Worm (Caenorhabditis elegans) whole organism, L4 larva: ENCODE measurements around the gene Y51B9A.9.
"Not testable (repeated sequence)": the region's sequence is repeated elsewhere in the genome, so short reads cannot be mapped to it uniquely, and the experiment has no call there.

Experiments
- D1046.2 ChIP-seq: fragments of 200-800 bp; sonication (Bioruptor generic); IDR thresholded peaks from 2 replicates; pipeline ENCODE4 v1.3.6; 2022; ENCODE audit warnings: missing genetic modification characterization, missing compliant biosample characterization
- Y5F2A.4 ChIP-seq: fragments of 200-800 bp; sonication (Bioruptor generic); optimal IDR thresholded peaks from 2 replicates; lab custom pipeline; 2018; ENCODE audit warnings: mild to moderate bottlenecking, missing genetic modification characterization, missing compliant biosample characterization
- ZK337.2 ChIP-seq: fragments of 200-800 bp; sonication (Bioruptor generic); IDR thresholded peaks from 2 replicates; pipeline ENCODE4 v1.3.6; 2022; ENCODE audit warnings: missing genetic modification reagents, missing genetic modification characterization, missing compliant biosample characterization
- aha-1 ChIP-seq: fragments of 150-350 bp; peaks from one replicate; lab custom pipeline; 2014; ENCODE audit warnings: missing biosample characterization, missing genetic modification characterization
- ama-1 ChIP-seq: fragments of 150-350 bp; optimal IDR thresholded peaks from 2 replicates; lab custom pipeline; 2014; ENCODE audit warnings: inconsistent platforms, mixed read lengths
- arid-1 ChIP-seq: fragments of 200-800 bp; sonication (Bioruptor generic); conservative IDR thresholded peaks from 2 replicates; pipeline ENCODE4 v1.3.6; 2022; ENCODE audit warnings: missing genetic modification reagents, missing genetic modification characterization, missing compliant biosample characterization
- attf-4 ChIP-seq: sonication (generic microtip); optimal IDR thresholded peaks from 3 replicates; lab custom pipeline; 2017; ENCODE audit warnings: missing biosample characterization, missing genetic modification characterization
- ceh-20 ChIP-seq: fragments of 200-800 bp; sonication (Bioruptor generic); IDR thresholded peaks from 2 replicates; pipeline ENCODE4 v1.3.6; 2022; ENCODE audit warnings: missing genetic modification reagents, missing genetic modification characterization, missing compliant biosample characterization
- ces-1 ChIP-seq: fragments of 150-350 bp; sonication (generic microtip); optimal IDR thresholded peaks from 4 replicates; lab custom pipeline; 2014; ENCODE audit warnings: missing biosample characterization, missing genetic modification reagents, missing genetic modification characterization
- cey-2 ChIP-seq: sonication (generic microtip); optimal IDR thresholded peaks from 3 replicates; lab custom pipeline; 2017; ENCODE audit warnings: missing genetic modification characterization, mild to moderate bottlenecking, missing compliant biosample characterization, antibody characterized with exemption, borderline replicate concordance; ENCODE audit not compliant: insufficient read depth
- dmd-9 ChIP-seq: fragments of 200-800 bp; sonication (Bioruptor generic); IDR thresholded peaks from 2 replicates; pipeline ENCODE4 v1.3.6; 2022; ENCODE audit warnings: missing genetic modification reagents, missing genetic modification characterization, missing compliant biosample characterization
- egl-43 ChIP-seq: fragments of 200-800 bp; sonication (Bioruptor generic); IDR thresholded peaks from 2 replicates; pipeline ENCODE4 v1.3.6; 2022; ENCODE audit warnings: missing genetic modification reagents, missing genetic modification characterization, missing compliant biosample characterization
- gei-8 ChIP-seq: fragments of 200-800 bp; sonication (Bioruptor generic); optimal IDR thresholded peaks from 2 replicates; lab custom pipeline; 2018; ENCODE audit warnings: mild to moderate bottlenecking, missing genetic modification characterization, missing compliant biosample characterization
- hif-1 ChIP-seq, 2 experiments: sonication (generic microtip); optimal IDR thresholded peaks; 2 replicates each; lab custom pipeline; 2016 to 2017; ENCODE audit warnings: missing compliant biosample characterization in 2 of 2, missing genetic modification characterization in 2 of 2, missing genetic modification reagents in 2 of 2, missing genotype in 2 of 2, mild to moderate bottlenecking in 1 of 2
- hlh-11 ChIP-seq: fragments of 200-800 bp; sonication (Bioruptor generic); optimal IDR thresholded peaks from 2 replicates; lab custom pipeline; 2018; ENCODE audit warnings: mild to moderate bottlenecking, missing genetic modification characterization, missing compliant biosample characterization
- hmg-1.1 ChIP-seq: fragments of 200-800 bp; sonication (Bioruptor generic); IDR thresholded peaks from 2 replicates; pipeline ENCODE4 v1.3.6; 2022; ENCODE audit warnings: missing genetic modification reagents, missing genetic modification characterization, missing compliant biosample characterization
- lin-13 ChIP-seq: fragments of 150-350 bp; optimal IDR thresholded peaks from 2 replicates; lab custom pipeline; 2014; ENCODE audit warnings: missing biosample characterization, missing genetic modification reagents, missing genetic modification characterization
- lin-38 ChIP-seq: fragments of 200-800 bp; sonication (Bioruptor generic); IDR thresholded peaks from 2 replicates; pipeline ENCODE4 v1.3.6; 2022; ENCODE audit warnings: missing genetic modification reagents, missing genetic modification characterization, missing compliant biosample characterization
- lin-39 ChIP-seq: fragments of 150-350 bp; optimal IDR thresholded peaks from 2 replicates; lab custom pipeline; 2014; ENCODE audit warnings: missing biosample characterization, missing genetic modification reagents, missing genetic modification characterization
- mes-2 ChIP-seq: sonication (generic microtip); optimal IDR thresholded peaks from 2 replicates; lab custom pipeline; 2016; ENCODE audit warnings: missing genotype, mild to moderate bottlenecking, missing genetic modification characterization, missing compliant biosample characterization; ENCODE audit not compliant: poor library complexity, severe bottlenecking
- mxl-3 ChIP-seq: fragments of 200-800 bp; sonication (Bioruptor generic); optimal IDR thresholded peaks from 2 replicates; lab custom pipeline; 2018; ENCODE audit warnings: mild to moderate bottlenecking, missing genetic modification characterization, missing compliant biosample characterization
- nhr-102 ChIP-seq: sonication (generic microtip); optimal IDR thresholded peaks from 2 replicates; lab custom pipeline; 2016; ENCODE audit warnings: mild to moderate bottlenecking, missing genetic modification characterization, moderate library complexity, missing compliant biosample characterization
- nhr-111 ChIP-seq: fragments of 200-800 bp; sonication (Bioruptor generic); optimal IDR thresholded peaks from 2 replicates; lab custom pipeline; 2018; ENCODE audit warnings: mild to moderate bottlenecking, missing genetic modification characterization, missing compliant biosample characterization
- nhr-42 ChIP-seq: fragments of 200-800 bp; sonication (Bioruptor generic); IDR thresholded peaks from 2 replicates; pipeline ENCODE4 v1.3.6; 2022; ENCODE audit warnings: missing genetic modification characterization, missing compliant biosample characterization
- nhr-76 ChIP-seq: fragments of 150-350 bp; optimal IDR thresholded peaks from 2 replicates; lab custom pipeline; 2014; ENCODE audit warnings: missing biosample characterization, missing genetic modification characterization
- nhr-77 ChIP-seq: fragments of 150-350 bp; optimal IDR thresholded peaks from 2 replicates; lab custom pipeline; 2014; ENCODE audit warnings: missing biosample characterization, missing genetic modification characterization
- pha-4 ChIP-seq, 2 experiments: fragments of 150-350 bp in 1 of 2; fragments of 200-800 bp in 1 of 2; sonication (Bioruptor generic) in 1 of 2; IDR thresholded peaks in 1 of 2; optimal IDR thresholded peaks in 1 of 2; 2 replicates each; pipeline versions ENCODE4 v1.3.6 to Lab custom; 2014 to 2022; ENCODE audit warnings: missing genetic modification characterization in 2 of 2, missing genetic modification reagents in 2 of 2, missing biosample characterization in 1 of 2, missing compliant biosample characterization in 1 of 2
- saeg-2 ChIP-seq: fragments of 200-800 bp; sonication (Bioruptor generic); IDR thresholded peaks from 2 replicates; pipeline ENCODE4 v1.3.6; 2022; ENCODE audit warnings: missing genetic modification reagents, missing genetic modification characterization, missing compliant biosample characterization
- spr-1 ChIP-seq: sonication (generic microtip); optimal IDR thresholded peaks from 2 replicates; lab custom pipeline; 2016; ENCODE audit warnings: mild to moderate bottlenecking, missing genetic modification characterization, missing compliant biosample characterization
- spr-3 ChIP-seq: fragments of 200-800 bp; sonication (Bioruptor generic); optimal IDR thresholded peaks from 2 replicates; lab custom pipeline; 2018; ENCODE audit warnings: mild to moderate bottlenecking, missing genetic modification characterization, missing compliant biosample characterization
- unc-62 ChIP-seq, 3 experiments: fragments of 150-350 bp in 1 of 3; sonication (generic microtip); optimal IDR thresholded peaks in 2 of 3; peaks in 1 of 3; 1 replicate in 1 of 3; 2 replicates in 2 of 3; lab custom pipeline; 2014 to 2017; ENCODE audit warnings: missing biosample characterization in 3 of 3, missing genetic modification characterization in 3 of 3, missing genetic modification reagents in 3 of 3, missing genotype in 1 of 3
- zfp-3 ChIP-seq: fragments of 200-800 bp; sonication (Bioruptor generic); conservative IDR thresholded peaks from 2 replicates; pipeline ENCODE4 v1.3.6; 2022; ENCODE audit warnings: missing genetic modification reagents, missing genetic modification characterization, missing compliant biosample characterization
- zip-11 ChIP-seq: fragments of 200-800 bp; sonication (Bioruptor generic); IDR thresholded peaks from 2 replicates; pipeline ENCODE4 v1.3.6; 2022; ENCODE audit warnings: missing genetic modification characterization, missing compliant biosample characterization

Gene Y51B9A.9

ce11 chrII:9407469-9407868 is 10.1 kb upstream of the Y51B9A.9 start, which contains the start of gene arrd-2:
arrd-2 (plus strand) TSS chrII:9407769.
- no peak for TF ChIP-seq cey-2 (tag; lab: Kevin White, UChicago)
- TF ChIP-seq dmd-9: no peak
- peak in 1 of 2 experiments; percentile 42 for TF ChIP-seq unc-62 (GFP tag; optimal IDR thresholded peaks at IDR 0.05 in 1 of 2; lab: Kevin White, UChicago)
- no peak for TF ChIP-seq unc-62 (tag; optimal IDR thresholded peaks at IDR 0.05; lab: Kevin White, UChicago)
- no peak for TF ChIP-seq pha-4 (GFP tag; IDR thresholded peaks at IDR 0.05; lab: Robert Waterston, UW)
- no peak for TF ChIP-seq pha-4 (tag; optimal IDR thresholded peaks at IDR 0.05; lab: Kevin White, UChicago)

ce11 chrII:9407020-9407419 is 9.6 kb upstream of the Y51B9A.9 start, which contains the start of gene mpz-6:
mpz-6 (minus strand) TSS chrII:9407120.
- TF ChIP-seq zip-11 (GFP tag; lab: Robert Waterston, UW) (no peak), ceh-20 (GFP tag; lab: Robert Waterston, UW) (no peak), mes-2 (tag; lab: Kevin White, UChicago) (no peak), zfp-3 (GFP tag; lab: Robert Waterston, UW) (no peak), ZK337.2 (no peak), nhr-102 (tag; lab: Kevin White, UChicago) (no peak), attf-4 (tag; lab: Kevin White, UChicago) (no peak), lin-13 (GFP tag; lab: Kevin White, UChicago) (no peak), hlh-11 (no peak), nhr-77 (no peak)
- TF ChIP-seq, all 104 proteins: peak for 0

- peak in 1 of 2 experiments; percentile 53 for TF ChIP-seq unc-62 (GFP tag; optimal IDR thresholded peaks at IDR 0.05 in 1 of 2; lab: Kevin White, UChicago)
- TF ChIP-seq unc-62 (tag; optimal IDR thresholded peaks at IDR 0.05; lab: Kevin White, UChicago): not testable (repeated sequence)
Measured at ce11 chrII:9405013-9405412, 7.6 kb upstream of the Y51B9A.9 start.

- TF ChIP-seq hif-1 (tag; optimal IDR thresholded peaks at IDR 0.05; lab: Kevin White, UChicago): no peak
- TF ChIP-seq lin-38 (GFP tag; lab: Robert Waterston, UW): no peak
- TF ChIP-seq D1046.2: no peak
- TF ChIP-seq ama-1 (lab: Kevin White, UChicago): no peak
- no peak for TF ChIP-seq lin-39 (tag; lab: Kevin White, UChicago)
- TF ChIP-seq nhr-76 (tag; lab: Kevin White, UChicago): no peak
- no peak for TF ChIP-seq nhr-111
Measured at ce11 chrII:9403846-9404245, 6.5 kb upstream of the Y51B9A.9 start, which contains the start of gene Y51B9A.5. Y51B9A.5 (plus strand) TSS chrII:9404146.

ce11 chrII:9403087-9403486 is 5.7 kb upstream of the Y51B9A.9 start, which contains the start of gene Y51B9A.6:
Y51B9A.6 (minus strand) TSS chrII:9403187.
- TF ChIP-seq spr-3 (GFP tag; lab: Kevin White, UChicago) (no peak), saeg-2 (GFP tag; lab: Robert Waterston, UW) (no peak), aha-1 (tag; lab: Kevin White, UChicago) (peak; percentile 35), ces-1 (no peak), gei-8 (GFP tag; lab: Kevin White, UChicago) (no peak), cey-2 (tag; lab: Kevin White, UChicago) (no peak)

- TF ChIP-seq spr-1 (tag; lab: Kevin White, UChicago): no peak
- no peak for TF ChIP-seq Y5F2A.4 (GFP tag; lab: Kevin White, UChicago)
- no peak for TF ChIP-seq nhr-42
- TF ChIP-seq unc-62 (GFP tag; optimal IDR thresholded peaks at IDR 0.05 in 1 of 2; lab: Kevin White, UChicago): no peak
- no peak for TF ChIP-seq unc-62 (tag; optimal IDR thresholded peaks at IDR 0.05; lab: Kevin White, UChicago)
- no peak for TF ChIP-seq ZK337.2
- no peak for TF ChIP-seq lin-13 (GFP tag; lab: Kevin White, UChicago)
- no peak for TF ChIP-seq ama-1 (lab: Kevin White, UChicago)
- no peak for TF ChIP-seq arid-1 (GFP tag; lab: Robert Waterston, UW)
- no peak for TF ChIP-seq hmg-1.1 (GFP tag; lab: Robert Waterston, UW)
- TF ChIP-seq mxl-3 (GFP tag; lab: Kevin White, UChicago): no peak
- no peak for TF ChIP-seq egl-43 (GFP tag; lab: Robert Waterston, UW)
- TF ChIP-seq pha-4 (GFP tag; IDR thresholded peaks at IDR 0.05; lab: Robert Waterston, UW): no peak
- TF ChIP-seq pha-4 (tag; optimal IDR thresholded peaks at IDR 0.05; lab: Kevin White, UChicago): no peak
- TF ChIP-seq attf-4 (tag; lab: Kevin White, UChicago): no peak
Measured at ce11 chrII:9399746-9400145, 2.4 kb upstream of the Y51B9A.9 start, which contains the start of gene Y51B9A.7. Y51B9A.7 (plus strand) TSS chrII:9400046.
